Worm (Caenorhabditis elegans): ENCODE results near the gene sri-6.

sri-6 gene

ce11 chrV:13181450-13181849 is 4.0 kb upstream of the sri-6 start:
- TF ChIP-seq nhr-77 (tag; optimal IDR thresholded peaks at IDR 0.05) (no peak), nhr-129 (tag; optimal IDR thresholded peaks at IDR 0.05) (no peak)

ce11 chrV:13184137-13184536 is 1.3 kb upstream of the sri-6 start, which contains the start of gene T09E8.4:
TSS of gene T09E8.4 (minus strand) at chrV:13184237.
- TF ChIP-seq nhr-25 (tag; optimal IDR thresholded peaks at IDR 0.05) (no peak), C34F6.9 (tag; optimal IDR thresholded peaks at IDR 0.05) (no peak), nhr-11 (tag; optimal IDR thresholded peaks at IDR 0.05) (no peak), lsy-2 (tag; optimal IDR thresholded peaks at IDR 0.05) (no peak), sma-3 (GFP tag; optimal IDR thresholded peaks at IDR 0.05) (no peak), Y55F3AM.14 (GFP tag; optimal IDR thresholded peaks at IDR 0.05) (no peak), peb-1 (tag; optimal IDR thresholded peaks at IDR 0.05) (no peak), ztf-1 (GFP tag; conservative IDR thresholded peaks at IDR 0.05) (no peak), gmeb-1 (tag; optimal IDR thresholded peaks at IDR 0.05) (no peak), dmd-4 (tag; optimal IDR thresholded peaks at IDR 0.05) (no peak), sem-4 (tag; optimal IDR thresholded peaks at IDR 0.05) (no peak), ZK546.5 (tag; optimal IDR thresholded peaks at IDR 0.05) (no peak), nhr-23 (tag; optimal IDR thresholded peaks at IDR 0.05) (no peak), nhr-10 (tag; optimal IDR thresholded peaks at IDR 0.05) (no peak), elt-3 (tag; optimal IDR thresholded peaks at IDR 0.05) (no peak), aly-2 (tag; optimal IDR thresholded peaks at IDR 0.05) (no peak)

ce11 chrV:13193488-13194042 is 8.1 kb downstream of the sri-6 start, which contains the start of gene sun-1:
TSS of gene sun-1 (minus strand) at chrV:13193538.
- TF ChIP-seq nhr-21 (tag; optimal IDR thresholded peaks at IDR 0.05) = no peak
- no peak for TF ChIP-seq sem-4 (tag; optimal IDR thresholded peaks at IDR 0.05)
- no peak for TF ChIP-seq unc-39 (tag; optimal IDR thresholded peaks at IDR 0.05)
- no peak for TF ChIP-seq unc-62 (GFP tag; optimal IDR thresholded peaks at IDR 0.05)
- no peak for TF ChIP-seq C34F6.9 (tag; optimal IDR thresholded peaks at IDR 0.05)
- no peak for TF ChIP-seq egl-27 (tag; optimal IDR thresholded peaks at IDR 0.05)
- TF ChIP-seq nhr-77 (tag; optimal IDR thresholded peaks at IDR 0.05) = no peak
- no peak for TF ChIP-seq crh-2 (tag; optimal IDR thresholded peaks at IDR 0.05)
- TF ChIP-seq nhr-237 (tag; optimal IDR thresholded peaks at IDR 0.05) = no peak
- no peak for TF ChIP-seq skn-1 (tag; optimal IDR thresholded peaks at IDR 0.05)
- TF ChIP-seq elt-3 (tag; optimal IDR thresholded peaks at IDR 0.05) = no peak
- TF ChIP-seq ama-1 (optimal IDR thresholded peaks at IDR 0.05) = no peak
- TF ChIP-seq nhr-10 (tag; optimal IDR thresholded peaks at IDR 0.05) = no peak
- TF ChIP-seq mab-5 (tag; optimal IDR thresholded peaks at IDR 0.05) = no peak
- no peak for TF ChIP-seq F13H6.1 (tag; optimal IDR thresholded peaks at IDR 0.05)
- no peak for TF ChIP-seq nhr-23 (tag; optimal IDR thresholded peaks at IDR 0.05)
- no peak for TF ChIP-seq mdl-1 (tag; optimal IDR thresholded peaks at IDR 0.05)
- no peak for TF ChIP-seq nhr-6 (tag; optimal IDR thresholded peaks at IDR 0.05)
- TF ChIP-seq sma-3 (GFP tag; optimal IDR thresholded peaks at IDR 0.05) = no peak

ce11 chrV:13195548-13195947 is 10.1 kb downstream of the sri-6 start, which contains the start of gene F57B1.1:
TSS of gene F57B1.1 (minus strand) at chrV:13195648.
- TF ChIP-seq alr-1 (tag; optimal IDR thresholded peaks at IDR 0.05) (no peak), skn-1 (tag; optimal IDR thresholded peaks at IDR 0.05) (no peak), snpc-4 (tag; optimal IDR thresholded peaks at IDR 0.05) (no peak), aly-2 (tag; optimal IDR thresholded peaks at IDR 0.05) (no peak), ztf-1 (GFP tag; conservative IDR thresholded peaks at IDR 0.05) (no peak), mdl-1 (tag; optimal IDR thresholded peaks at IDR 0.05) (no peak), ama-1 (optimal IDR thresholded peaks at IDR 0.05) (no peak), sem-4 (tag; optimal IDR thresholded peaks at IDR 0.05) (no peak), dmd-4 (tag; optimal IDR thresholded peaks at IDR 0.05) (no peak), nhr-77 (tag; optimal IDR thresholded peaks at IDR 0.05) (no peak), elt-3 (tag; optimal IDR thresholded peaks at IDR 0.05) (no peak), ceh-82 (tag; optimal IDR thresholded peaks at IDR 0.05) (no peak), peb-1 (tag; optimal IDR thresholded peaks at IDR 0.05) (no peak), unc-55 (GFP tag; optimal IDR thresholded peaks at IDR 0.05) (no peak), nhr-10 (tag; optimal IDR thresholded peaks at IDR 0.05) (no peak)

- TF ChIP-seq nhr-25 (tag; optimal IDR thresholded peaks at IDR 0.05) = peak; percentile 55
- TF ChIP-seq snpc-4 (tag; optimal IDR thresholded peaks at IDR 0.05) = no peak
- TF ChIP-seq ztf-4 (tag; optimal IDR thresholded peaks at IDR 0.05) = no peak
Observed at ce11 chrV:13197823-13198222, 12.3 kb downstream of the sri-6 start, which contains the start of gene F57B1.9. TSS of gene F57B1.9 (minus strand) at chrV:13197923.
